Worm (Caenorhabditis elegans): ENCODE data around the gene spr-3.

spr-3 gene

DNA sequence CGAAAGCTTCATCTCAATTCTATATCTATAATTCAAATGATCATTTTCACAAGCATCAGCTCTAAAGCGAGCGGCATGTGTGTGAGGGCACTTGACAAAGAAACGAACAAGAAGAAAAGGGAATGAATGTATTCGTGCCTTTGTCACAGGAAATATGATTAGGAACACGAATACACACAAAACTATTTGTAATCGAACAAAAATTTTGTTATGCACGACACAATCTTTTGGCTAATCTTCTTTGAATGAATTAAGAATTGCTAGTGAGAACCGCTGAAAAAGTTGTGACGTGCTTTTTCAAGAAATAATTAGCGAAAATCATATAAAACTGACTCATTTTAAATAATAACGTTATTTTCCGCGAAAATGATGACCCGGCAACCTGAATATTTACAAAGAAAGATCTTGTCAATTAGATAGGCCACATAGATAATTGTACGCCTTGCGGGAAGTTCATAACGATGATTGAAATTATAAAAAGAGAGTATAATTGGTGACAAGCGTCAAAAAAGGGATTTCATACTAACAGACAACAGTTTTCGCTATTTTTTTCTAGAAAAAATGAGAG, 20.4 kb upstream of the spr-3 start:
- TF ChIP-seq ztf-1 (GFP tag; conservative IDR thresholded peaks at IDR 0.05): no peak
- TF ChIP-seq ztf-11 (tag; optimal IDR thresholded peaks at IDR 0.05): no peak
- TF ChIP-seq R02D3.7 (tag; optimal IDR thresholded peaks at IDR 0.05): no peak

ce11 chrX:4495814-4496567, 17.9 kb upstream of the spr-3 start:
- no peak for TF ChIP-seq ama-1 (optimal IDR thresholded peaks at IDR 0.05)
- TF ChIP-seq unc-62 (GFP tag; optimal IDR thresholded peaks at IDR 0.05): no peak
- no peak for TF ChIP-seq zag-1 (tag; optimal IDR thresholded peaks at IDR 0.05)
- TF ChIP-seq ceh-82 (tag; optimal IDR thresholded peaks at IDR 0.05): no peak
- no peak for TF ChIP-seq nhr-12 (tag; optimal IDR thresholded peaks at IDR 0.05)
- TF ChIP-seq mbf-1 (tag; optimal IDR thresholded peaks at IDR 0.05): no peak

DNA sequence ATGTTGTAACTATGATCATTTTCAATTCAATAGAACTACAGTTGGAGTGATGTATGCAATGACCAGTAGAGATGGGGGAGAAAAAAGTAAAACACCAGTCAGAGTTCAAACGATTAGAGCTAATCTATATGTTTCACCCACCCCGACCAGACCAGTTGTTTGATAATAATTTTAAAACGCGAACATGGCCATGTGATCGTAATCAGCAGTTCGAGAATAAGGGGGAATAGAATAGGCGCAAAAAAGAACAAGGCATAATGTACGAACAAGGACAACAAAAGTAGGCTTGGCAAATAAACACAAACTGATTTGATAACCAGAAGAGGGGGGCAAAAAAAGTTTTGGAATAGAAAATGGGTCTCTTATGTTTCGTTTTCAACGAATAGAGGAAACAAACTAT, 15.8 kb upstream of the spr-3 start:
- TF ChIP-seq F13H6.1 (tag; optimal IDR thresholded peaks at IDR 0.05) (peak; percentile 27), fos-1 (tag; optimal IDR thresholded peaks at IDR 0.05) (peak; percentile 68), nhr-25 (tag; optimal IDR thresholded peaks at IDR 0.05) (peak; percentile 18), sma-9 (GFP tag; optimal IDR thresholded peaks at IDR 0.05) (peak; percentile 10), sma-9 (tag; optimal IDR thresholded peaks at IDR 0.05) (no peak), mdl-1 (tag; optimal IDR thresholded peaks at IDR 0.05) (no peak), lin-39 (tag; optimal IDR thresholded peaks at IDR 0.05) (no peak), crh-2 (tag; optimal IDR thresholded peaks at IDR 0.05) (peak; percentile 41), lsy-2 (tag; optimal IDR thresholded peaks at IDR 0.05) (no peak)

ce11 chrX:4498478-4498877, 15.4 kb upstream of the spr-3 start:
- TF ChIP-seq nhr-12 (tag; optimal IDR thresholded peaks at IDR 0.05) (no peak), gmeb-1 (tag; optimal IDR thresholded peaks at IDR 0.05) (no peak), zag-1 (tag; optimal IDR thresholded peaks at IDR 0.05) (no peak), nhr-129 (tag; optimal IDR thresholded peaks at IDR 0.05) (no peak), nhr-25 (tag; optimal IDR thresholded peaks at IDR 0.05) (no peak), alr-1 (tag; optimal IDR thresholded peaks at IDR 0.05) (no peak), ama-1 (optimal IDR thresholded peaks at IDR 0.05) (no peak), sma-3 (GFP tag; optimal IDR thresholded peaks at IDR 0.05) (no peak), aly-2 (tag; optimal IDR thresholded peaks at IDR 0.05) (no peak), ztf-4 (tag; optimal IDR thresholded peaks at IDR 0.05) (no peak), snpc-4 (tag; optimal IDR thresholded peaks at IDR 0.05) (no peak), nhr-237 (tag; optimal IDR thresholded peaks at IDR 0.05) (no peak), unc-39 (tag; optimal IDR thresholded peaks at IDR 0.05) (no peak), lin-13 (GFP tag; optimal IDR thresholded peaks at IDR 0.05) (no peak), nhr-11 (tag; optimal IDR thresholded peaks at IDR 0.05) (no peak), sem-4 (tag; optimal IDR thresholded peaks at IDR 0.05) (no peak)

- TF ChIP-seq R02D3.7 (tag; optimal IDR thresholded peaks at IDR 0.05) (no peak), nhr-6 (tag; optimal IDR thresholded peaks at IDR 0.05) (no peak), lin-39 (tag; optimal IDR thresholded peaks at IDR 0.05) (no peak), ceh-16 (tag; optimal IDR thresholded peaks at IDR 0.05) (no peak), unc-55 (GFP tag; optimal IDR thresholded peaks at IDR 0.05) (no peak), skn-1 (tag; optimal IDR thresholded peaks at IDR 0.05) (no peak), zag-1 (tag; optimal IDR thresholded peaks at IDR 0.05) (no peak), Y55F3AM.14 (GFP tag; optimal IDR thresholded peaks at IDR 0.05) (no peak), snpc-4 (tag; optimal IDR thresholded peaks at IDR 0.05) (no peak), nhr-12 (tag; optimal IDR thresholded peaks at IDR 0.05) (no peak)
Measured at ce11 chrX:4500499-4500898, 13.4 kb upstream of the spr-3 start.
